Worm (Caenorhabditis elegans): ENCODE data around the gene C35B1.2.
"Not testable (repeated sequence)": the region's sequence is repeated elsewhere in the genome, so short reads cannot be mapped to it uniquely, and the experiment has no call there.

Gene C35B1.2

DNA sequence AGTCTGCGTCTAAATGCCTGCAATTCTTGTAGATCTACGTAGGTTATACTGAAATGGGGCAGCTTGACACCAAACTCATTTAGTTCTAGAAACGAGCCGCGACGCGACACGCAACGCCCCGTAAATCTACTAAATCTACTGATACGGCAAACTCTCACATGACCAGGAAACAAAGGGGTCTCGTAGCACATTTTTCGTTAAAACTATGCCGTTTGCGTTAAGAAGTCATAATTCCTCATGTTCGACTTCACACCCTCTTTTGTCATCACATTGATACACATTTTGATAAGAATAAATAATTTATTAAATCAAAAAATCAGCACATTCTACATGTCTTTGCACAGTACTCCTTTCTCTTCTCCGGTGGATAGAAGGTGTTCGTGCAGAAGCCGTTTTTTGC lies 35.0 kb downstream of the C35B1.2 start:
- TF ChIP-seq K02D7.2 (tag; optimal IDR thresholded peaks at IDR 0.05) (no peak), npax-4 (tag; optimal IDR thresholded peaks at IDR 0.05) (no peak), pha-2 (tag; optimal IDR thresholded peaks at IDR 0.05) (no peak), pros-1 (tag; optimal IDR thresholded peaks at IDR 0.05) (no peak), gmeb-2 (tag; optimal IDR thresholded peaks at IDR 0.05) (no peak), ztf-16 (tag; optimal IDR thresholded peaks at IDR 0.05) (no peak), lim-6 (tag; optimal IDR thresholded peaks at IDR 0.05) (no peak), hlh-6 (tag; optimal IDR thresholded peaks at IDR 0.05) (no peak), ceh-18 (tag; optimal IDR thresholded peaks at IDR 0.05) (no peak)

DNA sequence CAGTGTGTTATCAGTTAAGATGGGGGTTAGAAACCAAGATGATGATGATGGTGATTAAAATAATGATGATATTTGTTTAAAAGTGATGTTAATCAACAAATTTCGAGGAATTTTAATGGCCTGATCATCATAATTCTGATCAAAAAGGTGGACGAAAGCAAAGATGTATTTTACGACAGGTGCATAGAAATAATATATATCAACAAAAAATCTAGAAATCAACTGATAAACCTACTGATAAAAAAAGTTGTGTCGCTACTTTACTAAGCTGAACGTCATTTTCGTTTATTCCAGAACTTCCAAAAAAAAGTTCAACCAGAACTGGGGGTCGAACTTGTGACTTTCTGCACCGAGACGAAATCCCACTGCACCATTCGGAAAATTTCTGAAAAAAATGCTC lies 37.1 kb downstream of the C35B1.2 start, which contains the start of gene mul-1:
Gene mul-1 (minus strand): TSS at position 84 of the 400 bp plus-strand sequence.
- TF ChIP-seq ceh-31 (tag; optimal IDR thresholded peaks at IDR 0.05) (no peak), syd-9 (tag; optimal IDR thresholded peaks at IDR 0.05) (no peak), ztf-16 (tag; optimal IDR thresholded peaks at IDR 0.05) (no peak), odd-2 (tag; optimal IDR thresholded peaks at IDR 0.05) (no peak), unc-86 (tag; optimal IDR thresholded peaks at IDR 0.05) (no peak), ceh-14 (tag; optimal IDR thresholded peaks at IDR 0.05) (no peak), F13H6.1 (tag; optimal IDR thresholded peaks at IDR 0.05) (no peak), tbx-2 (tag; optimal IDR thresholded peaks at IDR 0.05) (no peak), ceh-22 (tag; optimal IDR thresholded peaks at IDR 0.05) (no peak), Y22D7AL.16 (tag; optimal IDR thresholded peaks at IDR 0.05) (no peak), sox-2 (GFP tag; IDR thresholded peaks at IDR 0.05) (no peak), fkh-10 (GFP tag; optimal IDR thresholded peaks at IDR 0.05) (no peak), C08G9.2 (tag; optimal IDR thresholded peaks at IDR 0.05) (no peak)

DNA sequence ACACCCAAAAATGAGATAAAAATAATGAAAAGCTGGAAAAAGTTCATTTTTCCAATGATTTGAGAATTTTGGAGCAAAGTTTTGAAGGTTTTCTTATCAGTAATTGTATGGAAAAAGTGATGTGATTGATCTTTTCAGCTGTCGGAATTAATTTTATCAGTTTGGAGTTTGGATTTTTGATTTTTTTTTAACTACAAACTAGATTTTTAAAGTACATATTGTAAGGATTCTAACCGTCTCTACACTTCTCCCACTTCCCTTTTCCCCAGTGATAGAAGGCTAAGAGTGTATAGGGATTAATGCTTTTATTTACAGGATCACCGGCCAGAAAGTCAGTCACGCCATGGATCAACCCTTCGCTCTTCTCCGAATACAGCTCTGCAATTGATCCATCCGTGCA lies 39.6 kb downstream of the C35B1.2 start, which contains the start of gene F49F1.7:
Gene F49F1.7 (minus strand): TSS at position 101 of the 400 bp plus-strand sequence.
- not testable (repeated sequence) for TF ChIP-seq ama-1 (optimal IDR thresholded peaks at IDR 0.05); fkh-10 (GFP tag; optimal IDR thresholded peaks at IDR 0.05); dmd-4 (tag; optimal IDR thresholded peaks at IDR 0.05; ENCODE audit: borderline replicate concordance)

DNA sequence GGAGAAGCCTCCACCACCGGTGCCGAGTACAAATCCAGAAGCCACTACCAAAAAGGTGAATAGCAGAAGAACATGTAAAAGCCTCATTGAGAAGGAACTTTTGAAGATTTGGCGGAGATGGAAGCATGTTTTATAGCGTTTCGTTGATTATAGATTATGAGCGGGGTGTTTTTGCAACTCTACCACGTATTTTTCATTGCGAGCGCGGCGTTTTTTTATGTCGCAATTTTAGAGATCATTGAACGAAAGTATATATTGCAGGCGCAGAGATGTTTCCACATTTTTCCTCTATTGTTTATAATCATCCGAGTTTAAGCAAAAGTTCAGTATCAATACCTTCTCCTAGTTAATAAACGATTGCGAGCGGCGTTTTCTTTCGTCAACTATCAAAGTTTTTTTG lies 49.7 kb downstream of the C35B1.2 start, which contains the start of gene F49F1.17:
Gene F49F1.17 (minus strand): TSS at position 101 of the 400 bp plus-strand sequence.
- TF ChIP-seq dve-1 (tag; optimal IDR thresholded peaks at IDR 0.05) (no peak), ets-4 (tag; optimal IDR thresholded peaks at IDR 0.05) (no peak), eyg-1 (tag; optimal IDR thresholded peaks at IDR 0.05) (no peak), npax-4 (tag; optimal IDR thresholded peaks at IDR 0.05) (no peak), syd-9 (tag; optimal IDR thresholded peaks at IDR 0.05) (no peak), unc-86 (tag; optimal IDR thresholded peaks at IDR 0.05) (no peak), F13H6.1 (tag; optimal IDR thresholded peaks at IDR 0.05) (no peak), Y22D7AL.16 (tag; optimal IDR thresholded peaks at IDR 0.05) (no peak), hlh-30 (tag; optimal IDR thresholded peaks at IDR 0.05; ENCODE audit: insufficient read depth) (no peak), madf-2 (tag; optimal IDR thresholded peaks at IDR 0.05) (no peak), ceh-14 (tag; optimal IDR thresholded peaks at IDR 0.05) (no peak), unc-42 (tag; optimal IDR thresholded peaks at IDR 0.05) (no peak), gmeb-2 (tag; optimal IDR thresholded peaks at IDR 0.05) (no peak)

DNA sequence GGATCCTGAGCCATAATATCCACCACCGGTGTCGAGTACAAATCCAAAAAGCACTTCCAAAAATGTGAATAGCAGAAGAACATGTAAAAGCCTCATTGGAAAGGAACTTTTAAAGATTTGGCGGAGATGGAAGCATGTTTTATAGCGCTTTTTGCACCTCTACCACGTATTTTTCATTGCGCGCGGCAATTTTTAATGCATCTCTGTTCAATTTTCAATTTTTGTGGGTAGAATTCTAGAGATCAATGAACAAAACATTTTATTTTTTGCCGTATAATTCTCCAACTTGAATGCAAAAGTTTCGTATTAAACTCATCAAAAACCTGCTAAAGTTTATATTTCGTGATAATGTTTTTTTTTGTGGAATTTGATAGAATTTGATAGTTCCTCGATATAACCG lies 51.5 kb downstream of the C35B1.2 start, which contains the start of gene F49F1.9:
Gene F49F1.9 (minus strand): TSS at position 101 of the 400 bp plus-strand sequence.
- no peak for TF ChIP-seq mec-3 (tag; optimal IDR thresholded peaks at IDR 0.05; ENCODE audit: borderline replicate concordance)
- TF ChIP-seq ama-1 (optimal IDR thresholded peaks at IDR 0.05): no peak
- no peak for TF ChIP-seq eyg-1 (tag; optimal IDR thresholded peaks at IDR 0.05)
- TF ChIP-seq C38D4.7 (GFP tag; optimal IDR thresholded peaks at IDR 0.05): no peak
- TF ChIP-seq K02D7.2 (tag; optimal IDR thresholded peaks at IDR 0.05): no peak
- no peak for TF ChIP-seq fkh-10 (GFP tag; optimal IDR thresholded peaks at IDR 0.05)
- TF ChIP-seq ceh-24 (tag; optimal IDR thresholded peaks at IDR 0.05): no peak
- no peak for TF ChIP-seq ahr-1 (tag; optimal IDR thresholded peaks at IDR 0.05)
- TF ChIP-seq tbx-7 (tag; optimal IDR thresholded peaks at IDR 0.05): no peak
- TF ChIP-seq pat-9 (tag; optimal IDR thresholded peaks at IDR 0.05): no peak
- TF ChIP-seq unc-42 (tag; optimal IDR thresholded peaks at IDR 0.05): no peak
- no peak for TF ChIP-seq F13H6.1 (tag; optimal IDR thresholded peaks at IDR 0.05)
- no peak for TF ChIP-seq ceh-48 (tag; optimal IDR thresholded peaks at IDR 0.05)
- TF ChIP-seq che-1 (tag; optimal IDR thresholded peaks at IDR 0.05): no peak
- TF ChIP-seq unc-86 (tag; optimal IDR thresholded peaks at IDR 0.05): no peak
